Fruit fly (Drosophila melanogaster) Kc167 (cell line): ENCODE measurements around the gene CG6839.

Source experiments
- Myc ChIP-seq: fragments of >200 bp; optimal IDR thresholded peaks from 2 replicates; lab custom pipeline; 2017; ENCODE audit warnings: missing external identifiers
- Sin3A ChIP-seq: fragments of >200 bp; optimal IDR thresholded peaks from 2 replicates; lab custom pipeline; 2018; ENCODE audit warnings: missing external identifiers
- insv ChIP-seq: fragments of >200 bp; optimal IDR thresholded peaks from 3 replicates; lab custom pipeline; 2018; ENCODE audit warnings: missing external identifiers
- psq ChIP-seq: fragments of >200 bp; optimal IDR thresholded peaks from 2 replicates; lab custom pipeline; 2017; ENCODE audit warnings: missing external identifiers
- ttk ChIP-seq: sonication (Bioruptor generic); optimal IDR thresholded peaks from 2 replicates; lab custom pipeline; 2017; ENCODE audit warnings: missing external identifiers

dm6 chr3L:18889222-18889866, 28.0 kb upstream of the CG6839 start:
- TF ChIP-seq psq (lab: Kevin White, UChicago) (no peak), Sin3A (lab: Kevin White, UChicago) (no peak), Myc (lab: Kevin White, UChicago) (no peak), insv (lab: Kevin White, UChicago) (no peak), ttk (lab: Kevin White, UChicago) (no peak)
